Worm (Caenorhabditis elegans) whole organism, young adult: ENCODE data around the gene sri-28.

Experiments used
- B0336.3 ChIP-seq: fragments of 200-800 bp; sonication (Bioruptor generic); IDR thresholded peaks from 2 replicates; pipeline ENCODE4 v1.3.6; 2022; ENCODE audit warnings: missing genetic modification characterization, missing compliant biosample characterization
- D2030.7 ChIP-seq: fragments of 200-800 bp; sonication (Bioruptor generic); IDR thresholded peaks from 2 replicates; pipeline ENCODE4 v1.3.6; 2022; ENCODE audit warnings: missing genetic modification reagents, missing genetic modification characterization, missing compliant biosample characterization
- F10E7.11 ChIP-seq: sonication (generic microtip); optimal IDR thresholded peaks from 2 replicates; lab custom pipeline; 2017; ENCODE audit warnings: mild to moderate bottlenecking, missing genetic modification characterization, moderate library complexity, missing compliant biosample characterization
- F22D6.2 ChIP-seq: sonication (generic microtip); optimal IDR thresholded peaks from 2 replicates; lab custom pipeline; 2016; ENCODE audit warnings: mild to moderate bottlenecking, missing genetic modification characterization, missing compliant biosample characterization
- F37B4.10 ChIP-seq: fragments of 200-800 bp; sonication (Bioruptor generic); IDR thresholded peaks from 2 replicates; pipeline ENCODE4 v1.3.6; 2022; ENCODE audit warnings: missing genetic modification characterization, missing compliant biosample characterization
- F39B2.1 ChIP-seq: fragments of 200-800 bp; sonication (Bioruptor generic); IDR thresholded peaks from 2 replicates; pipeline ENCODE4 v1.3.6; 2022; ENCODE audit warnings: missing genetic modification reagents, missing genetic modification characterization, missing compliant biosample characterization
- F55B11.4 ChIP-seq: sonication (generic microtip); optimal IDR thresholded peaks from 2 replicates; lab custom pipeline; 2016; ENCODE audit warnings: missing compliant biosample characterization, missing genetic modification characterization, borderline replicate concordance; ENCODE audit not compliant: insufficient read depth
- F57A8.1 ChIP-seq: fragments of 200-800 bp; sonication (Bioruptor generic); optimal IDR thresholded peaks from 2 replicates; lab custom pipeline; 2018; ENCODE audit warnings: mild to moderate bottlenecking, missing genetic modification characterization, moderate library complexity, missing compliant biosample characterization
- K12H6.12 ChIP-seq: fragments of 200-800 bp; sonication (Bioruptor generic); optimal IDR thresholded peaks from 2 replicates; lab custom pipeline; 2018; ENCODE audit warnings: mild to moderate bottlenecking, missing genetic modification characterization, missing compliant biosample characterization
- T07F8.4 ChIP-seq: sonication (generic microtip); optimal IDR thresholded peaks from 2 replicates; lab custom pipeline; 2016; ENCODE audit warnings: mild to moderate bottlenecking, missing genetic modification characterization, moderate library complexity, missing compliant biosample characterization
- Y56A3A.18 ChIP-seq: fragments of 200-800 bp; sonication (Bioruptor generic); IDR thresholded peaks from 2 replicates; pipeline ENCODE4 v1.3.6; 2022; ENCODE audit warnings: missing genetic modification reagents, missing genetic modification characterization, missing compliant biosample characterization
- ama-1 ChIP-seq, 3 experiments: fragments of 150-350 bp in 1 of 3; sonication (generic microtip) in 2 of 3; optimal IDR thresholded peaks; 2 replicates each; lab custom pipeline; 2014 to 2018; ENCODE audit warnings: missing biosample characterization in 2 of 3, missing genetic modification characterization in 2 of 3, missing genetic modification reagents in 2 of 3
- aptf-2 ChIP-seq: fragments of 200-800 bp; sonication (Bioruptor generic); conservative IDR thresholded peaks from 2 replicates; pipeline ENCODE4 v1.3.6; 2022; ENCODE audit warnings: missing genetic modification reagents, missing genetic modification characterization, missing compliant biosample characterization
- attf-5 ChIP-seq: fragments of 200-800 bp; sonication (Bioruptor generic); optimal IDR thresholded peaks from 2 replicates; lab custom pipeline; 2018; ENCODE audit warnings: mild to moderate bottlenecking, missing genetic modification characterization, missing compliant biosample characterization
- bed-1 ChIP-seq: fragments of 200-800 bp; sonication (Bioruptor generic); IDR thresholded peaks from 2 replicates; pipeline ENCODE4 v1.3.6; 2022; ENCODE audit warnings: missing genetic modification reagents, missing genetic modification characterization, missing compliant biosample characterization
- cebp-2 ChIP-seq: fragments of 200-800 bp; sonication (Bioruptor generic); IDR thresholded peaks from 2 replicates; pipeline ENCODE4 v1.3.6; 2022; ENCODE audit warnings: missing genetic modification characterization, missing compliant biosample characterization
- ceh-58 ChIP-seq: fragments of 200-800 bp; sonication (Bioruptor generic); IDR thresholded peaks from 2 replicates; pipeline ENCODE4 v1.3.6; 2022; ENCODE audit warnings: missing genetic modification characterization, missing compliant biosample characterization
- ceh-91 ChIP-seq: fragments of 200-800 bp; sonication (Bioruptor generic); IDR thresholded peaks from 2 replicates; pipeline ENCODE4 v1.3.6; 2022; ENCODE audit warnings: missing genetic modification reagents, missing genetic modification characterization, missing compliant biosample characterization
- chd-7 ChIP-seq: sonication (generic microtip); optimal IDR thresholded peaks from 2 replicates; lab custom pipeline; 2016; ENCODE audit warnings: mild to moderate bottlenecking, missing genetic modification characterization, moderate library complexity, missing compliant biosample characterization
- dox-1 ChIP-seq: fragments of 200-800 bp; sonication (Bioruptor generic); IDR thresholded peaks from 2 replicates; pipeline ENCODE4 v1.3.6; 2022; ENCODE audit warnings: missing genetic modification reagents, missing genetic modification characterization, missing compliant biosample characterization
- dpl-1 ChIP-seq: fragments of 150-350 bp; optimal IDR thresholded peaks from 2 replicates; lab custom pipeline; 2014; ENCODE audit warnings: missing biosample characterization, missing genetic modification reagents, missing genetic modification characterization
- fkh-3 ChIP-seq: sonication (generic microtip); optimal IDR thresholded peaks from 2 replicates; lab custom pipeline; 2016; ENCODE audit warnings: mild to moderate bottlenecking, missing genetic modification characterization, missing compliant biosample characterization
- hlh-26 ChIP-seq: fragments of 200-800 bp; sonication (Bioruptor generic); conservative IDR thresholded peaks from 2 replicates; pipeline ENCODE4 v1.3.6; 2022; ENCODE audit warnings: missing genetic modification reagents, missing genetic modification characterization, missing compliant biosample characterization
- hmg-1.2 ChIP-seq: fragments of 200-800 bp; sonication (Bioruptor generic); IDR thresholded peaks from 2 replicates; pipeline ENCODE4 v1.3.6; 2022; ENCODE audit warnings: missing genetic modification reagents, missing genetic modification characterization, missing compliant biosample characterization
- hrde-1 ChIP-seq: sonication (generic microtip); optimal IDR thresholded peaks from 2 replicates; lab custom pipeline; 2016; ENCODE audit warnings: missing genetic modification characterization, mild to moderate bottlenecking, missing compliant biosample characterization, moderate library complexity, missing genotype, missing genetic modification reagents, borderline replicate concordance
- let-607 ChIP-seq, 2 experiments: fragments of 200-800 bp in 1 of 2; sonication (Bioruptor generic) in 1 of 2; sonication (generic microtip) in 1 of 2; optimal IDR thresholded peaks; 2 replicates each; lab custom pipeline; 2016 to 2018; ENCODE audit warnings: mild to moderate bottlenecking in 2 of 2, missing compliant biosample characterization in 2 of 2, missing genetic modification characterization in 2 of 2, moderate library complexity in 2 of 2, missing genotype in 1 of 2
- lin-26 ChIP-seq: fragments of 200-800 bp; sonication (Bioruptor generic); IDR thresholded peaks from 2 replicates; pipeline ENCODE4 v1.3.6; 2022; ENCODE audit warnings: missing genetic modification reagents, missing genetic modification characterization, missing compliant biosample characterization
- lin-40 ChIP-seq: sonication (generic microtip); optimal IDR thresholded peaks from 2 replicates; lab custom pipeline; 2016; ENCODE audit warnings: missing genetic modification characterization, mild to moderate bottlenecking, missing compliant biosample characterization, missing genotype, missing genetic modification reagents
- lsl-1 ChIP-seq: fragments of 200-800 bp; sonication (Bioruptor generic); optimal IDR thresholded peaks from 2 replicates; lab custom pipeline; 2018; ENCODE audit warnings: mild to moderate bottlenecking, missing genetic modification characterization, moderate library complexity, missing compliant biosample characterization
- madf-6 ChIP-seq: fragments of 200-800 bp; sonication (Bioruptor generic); IDR thresholded peaks from 2 replicates; pipeline ENCODE4 v1.3.6; 2022; ENCODE audit warnings: missing genetic modification reagents, missing genetic modification characterization, missing compliant biosample characterization
- mcd-1 ChIP-seq: fragments of 200-800 bp; sonication (Bioruptor generic); IDR thresholded peaks from 2 replicates; pipeline ENCODE4 v1.3.6; 2022; ENCODE audit warnings: missing genetic modification reagents, missing genetic modification characterization, missing compliant biosample characterization
- mel-28 ChIP-seq: sonication (generic microtip); optimal IDR thresholded peaks from 2 replicates; lab custom pipeline; 2016; ENCODE audit warnings: borderline replicate concordance, mild to moderate bottlenecking, missing genetic modification characterization, missing compliant biosample characterization
- mes-4 ChIP-seq: sonication (generic microtip); optimal IDR thresholded peaks from 2 replicates; lab custom pipeline; 2016; ENCODE audit warnings: missing genotype, missing genetic modification characterization, missing compliant biosample characterization
- nfyb-1 ChIP-seq: fragments of 200-800 bp; sonication (Bioruptor generic); IDR thresholded peaks from 2 replicates; pipeline ENCODE4 v1.3.6; 2022; ENCODE audit warnings: missing genetic modification reagents, missing genetic modification characterization, missing compliant biosample characterization
- nhr-120 ChIP-seq: fragments of 200-800 bp; sonication (Bioruptor generic); IDR thresholded peaks from 2 replicates; pipeline ENCODE4 v1.3.6; 2022; ENCODE audit warnings: missing genetic modification characterization, missing compliant biosample characterization
- nhr-179 ChIP-seq: sonication (generic microtip); optimal IDR thresholded peaks from 2 replicates; lab custom pipeline; 2016; ENCODE audit warnings: mild to moderate bottlenecking, missing genetic modification characterization, missing compliant biosample characterization
- nhr-27 ChIP-seq: fragments of 200-800 bp; sonication (Bioruptor generic); optimal IDR thresholded peaks from 2 replicates; lab custom pipeline; 2018; ENCODE audit warnings: mild to moderate bottlenecking, missing genetic modification characterization, moderate library complexity, missing compliant biosample characterization
- repo-1 ChIP-seq: sonication (generic microtip); optimal IDR thresholded peaks from 2 replicates; lab custom pipeline; 2017; ENCODE audit warnings: mild to moderate bottlenecking, missing genetic modification characterization, missing compliant biosample characterization
- rpc-1 ChIP-seq, 2 experiments: fragments of 150-350 bp in 1 of 2; sonication (generic microtip) in 1 of 2; optimal IDR thresholded peaks; 2 replicates each; lab custom pipeline; 2014 to 2018; ENCODE audit warnings: missing biosample characterization in 1 of 2, missing genetic modification characterization in 1 of 2, missing genetic modification reagents in 1 of 2, missing genotype in 1 of 2
- sdz-38 ChIP-seq: sonication (generic microtip); optimal IDR thresholded peaks from 2 replicates; lab custom pipeline; 2016; ENCODE audit warnings: missing genotype, missing genetic modification characterization, missing compliant biosample characterization
- sea-2 ChIP-seq: fragments of 200-800 bp; sonication (Bioruptor generic); IDR thresholded peaks from 2 replicates; pipeline ENCODE4 v1.3.6; 2022; ENCODE audit warnings: missing genetic modification characterization, missing compliant biosample characterization
- snpc-4 ChIP-seq, 5 experiments: fragments of 150-350 bp in 1 of 5; sonication (generic microtip) in 4 of 5; optimal IDR thresholded peaks; 2 replicates each; lab custom pipeline; 2014 to 2018; ENCODE audit warnings: missing genetic modification characterization in 5 of 5, missing biosample characterization in 3 of 5, antibody characterized with exemption in 2 of 5, mild to moderate bottlenecking in 2 of 5, missing compliant biosample characterization in 2 of 5, missing genotype in 2 of 5, moderate library complexity in 2 of 5, missing genetic modification reagents in 1 of 5
- tbp1 ChIP-seq: fragments of 200-800 bp; sonication (Bioruptor generic); optimal IDR thresholded peaks from 2 replicates; lab custom pipeline; 2018; ENCODE audit warnings: mild to moderate bottlenecking, missing genetic modification characterization, missing compliant biosample characterization
- xnd-1 ChIP-seq: sonication (generic microtip); optimal IDR thresholded peaks from 2 replicates; lab custom pipeline; 2016; ENCODE audit warnings: missing genotype, missing genetic modification reagents, missing genetic modification characterization, missing compliant biosample characterization
- zfh-2 ChIP-seq: fragments of 200-800 bp; sonication (Bioruptor generic); conservative IDR thresholded peaks from 2 replicates; pipeline ENCODE4 v1.3.6; 2022; ENCODE audit warnings: missing genetic modification reagents, missing genetic modification characterization, missing compliant biosample characterization
- ztf-22 ChIP-seq: fragments of 200-800 bp; sonication (Bioruptor generic); optimal IDR thresholded peaks from 2 replicates; lab custom pipeline; 2018; ENCODE audit warnings: mild to moderate bottlenecking, missing genetic modification characterization, moderate library complexity, missing compliant biosample characterization
- ztf-3 ChIP-seq: fragments of 200-800 bp; sonication (Bioruptor generic); optimal IDR thresholded peaks from 2 replicates; lab custom pipeline; 2018; ENCODE audit warnings: mild to moderate bottlenecking, missing genetic modification characterization, missing compliant biosample characterization

The sri-28 gene

ce11 chrII:3076915-3077314, 28.4 kb downstream of the sri-28 start, which contains the start of gene Y25C1A.8 (continued):
- no peak for TF ChIP-seq nhr-27 (tag; lab: Kevin White, UChicago)
- peak; percentile 86 for TF ChIP-seq zfh-2
- TF ChIP-seq lin-40 (tag; lab: Kevin White, UChicago): peak; percentile 94
- TF ChIP-seq mel-28: peak; percentile 58
- TF ChIP-seq mcd-1 (GFP tag; lab: Robert Waterston, UW): peak; percentile 92
- TF ChIP-seq F55B11.4 (tag; lab: Kevin White, UChicago): no peak
- TF ChIP-seq lin-26 (GFP tag; lab: Robert Waterston, UW): no peak
- TF ChIP-seq attf-5: peak; percentile 83
- peak; percentile 37 for TF ChIP-seq dpl-1 (GFP tag; lab: Kevin White, UChicago)
- no peak for TF ChIP-seq fkh-3 (tag; lab: Kevin White, UChicago)
- no peak; the same call in 1 of the 2 replicates for TF ChIP-seq Y56A3A.18 (GFP tag; lab: Robert Waterston, UW)
- peak; percentile 70 for TF ChIP-seq F22D6.2 (tag; lab: Kevin White, UChicago)
- no peak for TF ChIP-seq ztf-22 (GFP tag; lab: Kevin White, UChicago)
- no peak for TF ChIP-seq chd-7 (tag; lab: Kevin White, UChicago)
- no peak for TF ChIP-seq hrde-1 (tag; lab: Kevin White, UChicago)
- TF ChIP-seq F39B2.1 (GFP tag; lab: Robert Waterston, UW): no peak
- peak; percentile 24 for TF ChIP-seq rpc-1 (optimal IDR thresholded peaks at IDR 0.05; lab: Kevin White, UChicago)
- no peak for TF ChIP-seq rpc-1 (tag; optimal IDR thresholded peaks at IDR 0.05; lab: Kevin White, UChicago)
- no peak for TF ChIP-seq T07F8.4 (tag; lab: Kevin White, UChicago)
- peak; percentile 71 for TF ChIP-seq tbp1 (GFP tag; lab: Kevin White, UChicago)
- no peak for TF ChIP-seq F57A8.1 (GFP tag; lab: Kevin White, UChicago)
- TF ChIP-seq nfyb-1 (GFP tag; lab: Robert Waterston, UW): peak; percentile 94
- no peak for TF ChIP-seq nhr-179 (tag; lab: Kevin White, UChicago)
- peak; percentile 69 for TF ChIP-seq xnd-1
- no peak for TF ChIP-seq sdz-38 (tag; lab: Kevin White, UChicago)
- peak; percentile 75 for TF ChIP-seq hmg-1.2 (GFP tag; lab: Robert Waterston, UW)
- no peak for TF ChIP-seq bed-1
- TF ChIP-seq aptf-2 (GFP tag; lab: Robert Waterston, UW): no peak
- no peak for TF ChIP-seq ama-1 (optimal IDR thresholded peaks at IDR 0.05; lab: Kevin White, UChicago)
- peak in 1 of 2 experiments; percentile 16 for TF ChIP-seq ama-1 (GFP tag; optimal IDR thresholded peaks at IDR 0.05; lab: Kevin White, UChicago)
- peak; percentile 97 to 98 for TF ChIP-seq let-607 (tag; optimal IDR thresholded peaks at IDR 0.05; lab: Kevin White, UChicago)
- TF ChIP-seq hlh-26 (GFP tag; lab: Robert Waterston, UW): no peak
- TF ChIP-seq ceh-91 (GFP tag; lab: Robert Waterston, UW): peak; percentile 63; the same call in 1 of the 2 replicates
- TF ChIP-seq F10E7.11 (tag; lab: Kevin White, UChicago): no peak
- TF ChIP-seq cebp-2 (GFP tag; lab: Robert Waterston, UW): no peak
- peak; percentile 91 for TF ChIP-seq repo-1 (tag; lab: Kevin White, UChicago)
- TF ChIP-seq snpc-4 (GFP tag; optimal IDR thresholded peaks at IDR 0.05; lab: Kevin White, UChicago): peak; percentile 63
- TF ChIP-seq snpc-4 (tag; optimal IDR thresholded peaks at IDR 0.05; lab: Kevin White, UChicago): peak in 3 of 4 experiments; percentile 71 to 73 (median 73)
- no peak for TF ChIP-seq ceh-58 (GFP tag; lab: Robert Waterston, UW)
- TF ChIP-seq K12H6.12 (tag; lab: Kevin White, UChicago): peak; percentile 70
- peak; percentile 88 for TF ChIP-seq madf-6 (GFP tag; lab: Robert Waterston, UW)
- peak; percentile 96 for TF ChIP-seq B0336.3
- TF ChIP-seq ztf-3: peak; percentile 48
- TF ChIP-seq lsl-1 (GFP tag; lab: Kevin White, UChicago): peak; percentile 97
- TF ChIP-seq D2030.7 (GFP tag; lab: Robert Waterston, UW): peak; percentile 75; the same call in 1 of the 2 replicates
- TF ChIP-seq dox-1 (GFP tag; lab: Robert Waterston, UW): no peak; the same call in 1 of the 2 replicates
- TF ChIP-seq sea-2: no peak
- TF ChIP-seq mes-4: no peak
- TF ChIP-seq nhr-120: no peak
- TF ChIP-seq F37B4.10: no peak
